Worm (Caenorhabditis elegans): ENCODE measurements around the gene C34H4.5.

Gene C34H4.5

DNA sequence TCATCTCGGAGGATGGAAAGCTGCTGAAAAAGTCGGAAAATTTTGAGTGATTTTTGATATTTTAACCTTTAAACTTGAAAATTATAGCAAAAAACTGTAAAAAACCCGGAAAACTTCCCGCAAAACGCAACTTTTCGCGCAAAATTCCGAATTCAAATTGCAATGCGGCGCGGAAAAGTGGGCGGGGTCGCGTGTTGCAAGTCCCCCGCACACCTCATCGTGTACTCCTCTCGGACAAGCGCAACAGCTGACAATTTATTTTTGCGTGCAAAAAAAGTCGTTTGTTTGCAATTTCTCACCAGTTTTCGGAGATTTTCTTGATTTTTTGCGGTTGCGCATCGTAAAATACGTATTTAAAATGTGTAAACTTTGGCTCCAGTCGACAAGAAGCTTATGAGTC, 45.8 kb upstream of the C34H4.5 start, which contains the start of gene npp-8 (continued):
- TF ChIP-seq nhr-12 (tag; optimal IDR thresholded peaks at IDR 0.05) (no peak), sox-4 (tag; optimal IDR thresholded peaks at IDR 0.05) (peak; percentile 75)

DNA sequence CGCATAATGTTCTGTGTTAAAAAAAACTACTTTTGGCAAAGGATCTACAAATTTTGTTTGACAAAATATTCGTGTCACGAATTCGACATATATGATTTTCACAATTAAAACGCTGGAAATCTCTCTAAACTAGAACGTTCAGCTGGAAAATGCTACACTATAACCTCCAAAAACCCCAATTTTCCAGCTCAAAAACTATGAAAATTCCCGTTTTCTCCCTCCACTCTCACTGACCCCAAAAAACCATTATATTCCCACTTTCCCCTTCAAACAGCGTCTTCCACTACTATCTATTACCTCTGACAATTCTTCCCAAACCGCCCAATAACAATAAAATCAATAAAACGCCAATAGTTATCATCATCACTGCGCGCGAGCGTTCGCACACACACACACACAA, 26.7 kb upstream of the C34H4.5 start, which contains the start of gene Y41D4B.14:
TSS of gene Y41D4B.14 (plus strand) at position 301 of the 400 bp plus-strand sequence.
- TF ChIP-seq tbx-2 (tag; optimal IDR thresholded peaks at IDR 0.05), result no peak
- no peak for TF ChIP-seq ces-1 (GFP tag; optimal IDR thresholded peaks at IDR 0.05)
- peak; percentile 60 for TF ChIP-seq blmp-1 (tag; optimal IDR thresholded peaks at IDR 0.05)
- no peak for TF ChIP-seq dpl-1 (GFP tag; optimal IDR thresholded peaks at IDR 0.05)
- no peak for TF ChIP-seq C34B4.2 (tag; optimal IDR thresholded peaks at IDR 0.05)
- TF ChIP-seq nhr-85 (tag), result no peak

DNA sequence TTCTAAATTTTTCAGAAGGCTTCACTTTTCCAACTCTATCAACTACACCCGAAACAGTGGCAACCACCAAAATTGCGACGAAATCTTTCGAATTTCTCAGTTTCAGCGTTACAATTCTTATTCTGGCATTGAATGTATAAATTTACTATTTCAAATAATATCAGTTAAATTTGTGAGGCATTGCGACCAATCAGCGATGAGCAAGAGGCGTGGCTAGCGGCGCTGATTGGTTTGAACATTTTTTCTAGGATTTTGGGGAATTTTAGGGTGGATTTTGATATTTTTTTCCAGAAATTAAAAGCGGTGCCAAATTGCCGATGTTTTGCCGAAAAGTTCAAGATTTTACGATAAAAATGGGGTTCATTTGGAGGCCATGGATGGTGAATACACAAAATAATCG, 17.5 kb upstream of the C34H4.5 start:
- TF ChIP-seq ceh-90 (tag; optimal IDR thresholded peaks at IDR 0.05) (no peak), unc-62 (GFP tag; optimal IDR thresholded peaks at IDR 0.05) (no peak), blmp-1 (tag; optimal IDR thresholded peaks at IDR 0.05) (no peak)

DNA sequence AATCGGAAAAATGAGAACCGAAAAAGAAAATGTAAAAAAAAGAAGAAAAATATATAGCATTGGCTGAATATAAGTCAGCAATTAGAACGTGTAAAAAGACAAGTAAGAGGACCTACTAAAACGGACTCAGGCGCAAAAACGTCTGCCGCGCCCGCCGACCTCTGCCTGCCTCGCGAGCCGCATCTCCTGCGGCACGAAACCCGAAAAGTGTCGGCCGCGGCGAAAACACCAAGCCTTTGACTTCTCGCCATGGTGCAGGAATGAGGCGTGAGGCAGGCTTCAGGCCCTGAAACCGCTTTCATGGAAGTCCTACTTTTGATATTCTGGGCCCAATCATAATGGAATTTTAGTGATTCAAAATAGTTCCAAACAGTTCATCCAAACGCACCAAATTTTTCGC, 15.7 kb upstream of the C34H4.5 start:
- TF ChIP-seq ets-5 (GFP tag; IDR thresholded peaks at IDR 0.05) (no peak), ztf-11 (tag; optimal IDR thresholded peaks at IDR 0.05) (no peak), unc-62 (GFP tag; optimal IDR thresholded peaks at IDR 0.05) (no peak), fos-1 (tag; optimal IDR thresholded peaks at IDR 0.05) (no peak), Y116A8C.19 (tag; optimal IDR thresholded peaks at IDR 0.05; ENCODE audit: borderline replicate concordance) (no peak), nhr-77 (tag; optimal IDR thresholded peaks at IDR 0.05) (no peak), hlh-4 (tag; optimal IDR thresholded peaks at IDR 0.05) (no peak), lir-3 (tag; optimal IDR thresholded peaks at IDR 0.05; ENCODE audit: poor library complexity) (no peak), C16A3.4 (tag; optimal IDR thresholded peaks at IDR 0.05) (no peak), dsc-1 (tag; optimal IDR thresholded peaks at IDR 0.05) (no peak), unc-98 (GFP tag; IDR thresholded peaks at IDR 0.05) (no peak)

DNA sequence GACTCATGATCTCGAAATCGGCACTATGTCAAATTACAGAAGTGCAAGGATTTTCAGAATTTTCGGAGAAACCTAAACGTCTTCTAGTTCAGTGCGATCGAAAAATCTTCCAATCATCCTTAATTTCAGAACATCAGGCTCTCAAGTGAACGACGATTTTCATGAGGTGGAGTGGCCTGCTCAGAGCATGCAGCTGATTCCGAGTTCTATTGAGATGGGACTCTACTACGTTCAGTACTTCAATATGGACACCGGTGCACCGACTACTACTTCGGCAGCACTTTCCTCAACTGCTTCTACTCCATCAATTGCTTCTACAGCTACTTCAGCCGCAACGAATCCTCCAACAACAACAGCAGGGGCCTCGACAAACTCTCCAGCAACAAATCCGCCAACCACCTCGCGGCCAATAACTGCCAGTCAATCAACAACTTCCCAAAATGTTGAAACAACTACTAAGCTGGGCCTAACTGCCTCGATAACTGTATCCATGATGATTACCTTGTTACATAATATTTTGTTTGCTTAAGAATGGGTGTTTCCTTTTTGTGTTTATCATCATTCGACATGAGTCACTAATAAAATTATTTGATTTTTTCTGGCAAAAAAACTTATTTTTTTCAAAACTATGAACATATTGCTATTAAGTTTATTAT, 13.6 kb upstream of the C34H4.5 start, which contains the start of gene Y41D4B.15:
TSS of gene Y41D4B.15 (plus strand) at position 606 of the 656 bp plus-strand sequence.
- TF ChIP-seq nhr-20 (tag; optimal IDR thresholded peaks at IDR 0.05) (no peak), mab-9 (GFP tag; IDR thresholded peaks at IDR 0.05) (no peak), nhr-71 (tag; optimal IDR thresholded peaks at IDR 0.05) (no peak), pax-3 (tag; optimal IDR thresholded peaks at IDR 0.05) (no peak), hlh-4 (tag; optimal IDR thresholded peaks at IDR 0.05) (no peak), nhr-19 (GFP tag; conservative IDR thresholded peaks at IDR 0.05) (no peak), ceh-63 (GFP tag; optimal IDR thresholded peaks at IDR 0.05) (no peak), lin-35 (GFP tag; optimal IDR thresholded peaks at IDR 0.05) (no peak), jun-1 (tag; optimal IDR thresholded peaks at IDR 0.05) (no peak), nhr-90 (tag; optimal IDR thresholded peaks at IDR 0.05; ENCODE audit: poor library complexity) (no peak), unc-30 (tag; optimal IDR thresholded peaks at IDR 0.05) (no peak), C16A3.4 (tag; optimal IDR thresholded peaks at IDR 0.05) (no peak), snpc-4 (tag; optimal IDR thresholded peaks at IDR 0.05) (no peak), xbp-1 (tag; optimal IDR thresholded peaks at IDR 0.05) (no peak), nhr-47 (tag; optimal IDR thresholded peaks at IDR 0.05) (no peak), nhr-12 (tag; optimal IDR thresholded peaks at IDR 0.05) (no peak), nhr-84 (tag; optimal IDR thresholded peaks at IDR 0.05) (no peak), ztf-4 (tag; optimal IDR thresholded peaks at IDR 0.05) (no peak)
